Fruit fly (Drosophila melanogaster) whole organism, adult: ENCODE results near the gene nullo.
A peak's percentile ranks its signal among the peaks of the same experiment; 100 is the strongest.

ENCODE experiments used
- CG11617 ChIP-seq: fragments of 200-800 bp; sonication (Bioruptor generic); optimal IDR thresholded peaks from 2 replicates; lab custom pipeline; 2017; ENCODE audit warnings: mild to moderate bottlenecking, missing biosample characterization, missing genetic modification reagents, missing genetic modification characterization
- CG12768 ChIP-seq: fragments of 200-800 bp; sonication (Bioruptor generic); optimal IDR thresholded peaks from 2 replicates; lab custom pipeline; 2017; ENCODE audit warnings: missing biosample characterization, missing genetic modification characterization, mild to moderate bottlenecking, moderate library complexity, missing genetic modification reagents
- CG14711 ChIP-seq: fragments of 200-800 bp; sonication (Bioruptor generic); optimal IDR thresholded peaks from 2 replicates; lab custom pipeline; 2018; ENCODE audit warnings: missing biosample characterization, mild to moderate bottlenecking, missing genetic modification characterization, moderate library complexity
- CG1620 ChIP-seq: fragments of 200-800 bp; sonication (Bioruptor generic); optimal IDR thresholded peaks from 2 replicates; lab custom pipeline; 2016; ENCODE audit warnings: missing biosample characterization, missing genetic modification characterization
- CG33017 ChIP-seq: fragments of 200-800 bp; sonication (Bioruptor generic); optimal IDR thresholded peaks from 2 replicates; lab custom pipeline; 2018; ENCODE audit warnings: missing biosample characterization, mild to moderate bottlenecking, missing genetic modification characterization, moderate library complexity
- CG5204 ChIP-seq: fragments of 200-800 bp; sonication (Bioruptor generic); optimal IDR thresholded peaks from 2 replicates; lab custom pipeline; 2016; ENCODE audit warnings: missing biosample characterization, missing genetic modification characterization
- CG7045 ChIP-seq: fragments of 200-800 bp; sonication (Bioruptor generic); optimal IDR thresholded peaks from 2 replicates; lab custom pipeline; 2017; ENCODE audit warnings: missing biosample characterization, mild to moderate bottlenecking, missing genetic modification characterization
- CG7101 ChIP-seq: fragments of 200-800 bp; sonication (Bioruptor generic); optimal IDR thresholded peaks from 2 replicates; lab custom pipeline; 2018; ENCODE audit warnings: missing biosample characterization, mild to moderate bottlenecking, missing genetic modification characterization, moderate library complexity
- Clk ChIP-seq: fragments of 200-800 bp; sonication (Bioruptor generic); optimal IDR thresholded peaks from 2 replicates; lab custom pipeline; 2017; ENCODE audit warnings: missing biosample characterization, missing genetic modification characterization
- Crg-1 ChIP-seq: fragments of 200-800 bp; sonication (Bioruptor generic); optimal IDR thresholded peaks from 2 replicates; lab custom pipeline; 2016; ENCODE audit warnings: missing biosample characterization, missing genetic modification characterization
- Hr96 ChIP-seq: fragments of 200-800 bp; sonication (Bioruptor generic); optimal IDR thresholded peaks from 2 replicates; lab custom pipeline; 2016; ENCODE audit warnings: missing biosample characterization, missing genetic modification characterization
- Mnt ChIP-seq: fragments of 200-800 bp; sonication (Bioruptor generic); optimal IDR thresholded peaks from 2 replicates; lab custom pipeline; 2016; ENCODE audit warnings: missing biosample characterization, mild to moderate bottlenecking, missing genetic modification characterization
- bab1 ChIP-seq: fragments of 200-800 bp; sonication (Bioruptor generic); optimal IDR thresholded peaks from 3 replicates; lab custom pipeline; 2019; ENCODE audit warnings: missing biosample characterization, mild to moderate bottlenecking, missing genetic modification characterization, moderate library complexity
- cic ChIP-seq: fragments of 200-800 bp; sonication (Bioruptor generic); optimal IDR thresholded peaks from 2 replicates; lab custom pipeline; 2017; ENCODE audit warnings: missing biosample characterization, mild to moderate bottlenecking, missing genetic modification characterization, moderate library complexity
- cnc ChIP-seq, 2 experiments: fragments of >200 bp; optimal IDR thresholded peaks; 2 replicates each; lab custom pipeline; 2017
- kay ChIP-seq: fragments of 200-800 bp; sonication (Bioruptor generic); peaks from one replicate; lab custom pipeline; 2016; ENCODE audit warnings: missing biosample characterization, missing genetic modification characterization, borderline replicate concordance
- ovo ChIP-seq: fragments of 200-800 bp; sonication (Bioruptor generic); optimal IDR thresholded peaks from 2 replicates; lab custom pipeline; 2016; ENCODE audit warnings: missing biosample characterization, missing genetic modification characterization
- pad ChIP-seq: fragments of 200-800 bp; sonication (Bioruptor generic); optimal IDR thresholded peaks from 3 replicates; lab custom pipeline; 2017; ENCODE audit warnings: missing biosample characterization, missing genetic modification characterization, mild to moderate bottlenecking, moderate library complexity, missing genetic modification reagents
- tj ChIP-seq: fragments of 200-800 bp; sonication (Bioruptor generic); optimal IDR thresholded peaks from 3 replicates; lab custom pipeline; 2017; ENCODE audit warnings: missing biosample characterization, mild to moderate bottlenecking, missing genetic modification characterization, moderate library complexity
- toe ChIP-seq: fragments of 200-800 bp; sonication (Bioruptor generic); optimal IDR thresholded peaks from 2 replicates; lab custom pipeline; 2016; ENCODE audit warnings: missing biosample characterization, missing genetic modification characterization

The nullo gene

DNA sequence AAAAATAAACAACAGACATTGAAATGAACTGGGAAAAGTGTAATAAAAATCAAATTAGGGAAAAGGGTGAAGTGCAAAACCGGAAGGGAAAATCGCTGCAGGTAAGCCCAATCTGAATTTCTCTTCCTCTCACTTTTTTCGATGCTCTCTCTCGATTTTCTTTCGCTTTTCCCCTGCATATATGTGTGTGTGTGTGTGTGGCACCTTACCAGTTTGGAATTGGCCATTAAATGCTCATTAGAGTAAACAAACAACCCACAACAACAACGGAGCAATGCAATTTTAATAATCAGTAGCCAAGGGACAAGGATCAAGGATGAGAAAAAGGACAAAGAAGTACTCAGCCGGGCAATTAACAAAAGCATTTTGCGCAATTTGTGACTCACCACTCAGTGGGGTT is 14.4 kb upstream of the nullo start:
- TF ChIP-seq CG14711 (tag; lab: Kevin White, UChicago): no peak
- no peak for TF ChIP-seq Hr96
- TF ChIP-seq bab1: no peak
- no peak for TF ChIP-seq ovo (GFP tag; lab: Kevin White, UChicago)
- no peak for TF ChIP-seq CG11617
- TF ChIP-seq Clk: no peak
- no peak for TF ChIP-seq Crg-1
- TF ChIP-seq CG5204 (GFP tag; lab: Kevin White, UChicago): no peak
- TF ChIP-seq CG7045 (GFP tag; lab: Kevin White, UChicago): no peak
- TF ChIP-seq CG7101: no peak

DNA sequence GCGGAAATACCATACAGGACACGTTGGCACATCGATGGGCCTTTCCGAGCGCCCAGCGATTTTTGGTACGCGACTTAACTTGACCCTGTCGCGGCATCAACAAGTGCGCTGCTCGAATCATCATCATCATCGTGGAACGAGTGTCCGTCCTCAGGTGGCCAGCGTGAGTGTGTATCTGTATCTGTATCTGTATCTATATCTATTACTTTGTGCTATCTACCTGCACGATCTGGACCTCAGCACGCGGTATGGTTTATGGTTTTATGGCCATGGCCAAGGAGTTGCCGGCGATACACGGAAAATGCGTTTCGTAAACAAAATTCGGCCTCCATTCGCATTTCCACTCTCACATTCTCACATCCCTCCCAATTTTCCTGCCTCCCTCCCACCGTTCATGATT is 12.2 kb upstream of the nullo start:
- no peak for TF ChIP-seq CG14711 (tag; lab: Kevin White, UChicago)

DNA sequence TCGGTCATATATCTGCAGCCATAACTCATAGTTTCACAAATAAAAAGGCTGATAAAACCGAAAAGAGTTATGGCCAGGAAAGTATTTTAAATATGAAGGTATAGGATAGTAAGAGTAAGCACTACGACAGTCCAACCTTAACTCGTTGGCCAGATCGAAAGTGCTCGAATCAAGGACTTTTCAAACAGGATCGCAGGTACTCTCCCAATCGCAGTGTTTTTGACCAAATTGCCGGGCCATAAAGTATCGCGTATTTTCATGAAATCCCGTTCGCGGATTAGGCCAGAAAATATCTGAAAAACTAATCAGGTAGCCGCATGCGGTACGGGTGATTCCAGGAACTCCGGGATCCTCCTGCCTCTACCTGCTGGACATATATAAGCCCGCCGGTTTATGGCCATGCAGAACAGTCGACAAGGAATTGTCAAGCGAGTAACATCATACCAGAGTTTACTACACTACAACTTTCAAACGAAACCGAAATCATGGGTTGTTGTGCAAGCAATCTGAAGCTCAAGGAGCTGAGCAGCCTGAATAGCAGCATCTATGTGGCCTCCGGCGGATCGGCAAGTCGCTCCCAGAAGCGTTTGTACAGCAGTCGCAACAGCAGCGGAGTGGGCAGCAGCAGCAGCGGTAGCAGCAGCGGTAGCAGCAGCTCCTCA is 8.9 kb upstream of the nullo start, which contains the start of gene CG14427:
Gene CG14427, plus strand, starts transcription at position 399 of the 662 bp plus-strand sequence.
- TF ChIP-seq ovo (GFP tag; lab: Kevin White, UChicago) (no peak), CG12768 (no peak), CG1620 (GFP tag; lab: Kevin White, UChicago) (no peak), CG5204 (GFP tag; lab: Kevin White, UChicago) (no peak), bab1 (no peak), Crg-1 (no peak)

DNA sequence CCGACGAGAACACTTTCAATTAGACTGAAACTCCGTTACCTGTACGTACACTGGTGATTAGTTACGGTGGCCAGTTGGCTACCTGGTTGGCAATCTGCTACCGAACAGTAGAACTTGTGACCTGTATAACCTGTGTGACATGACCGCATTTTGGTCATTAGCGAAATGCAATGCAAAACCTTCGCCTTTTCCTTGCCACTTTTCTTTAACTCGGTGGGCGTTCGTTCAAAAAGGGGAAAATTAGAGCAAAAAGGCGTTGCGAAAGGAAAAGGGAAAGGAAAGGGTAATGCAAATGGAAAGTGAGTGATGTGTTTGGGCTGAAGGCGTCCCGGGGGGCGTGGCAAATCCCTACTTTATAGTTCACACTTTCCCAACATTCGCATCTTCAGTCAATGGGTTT is 9.7 kb downstream of the nullo start:
- TF ChIP-seq Clk: no peak
- TF ChIP-seq CG1620 (GFP tag; lab: Kevin White, UChicago): no peak
- no peak for TF ChIP-seq CG14711 (tag; lab: Kevin White, UChicago)
- TF ChIP-seq toe (GFP tag; lab: Kevin White, UChicago): no peak
- no peak for TF ChIP-seq CG33017 (tag; lab: Kevin White, UChicago)
- no peak for TF ChIP-seq pad (GFP tag; lab: Kevin White, UChicago)
- no peak for TF ChIP-seq tj (GFP tag; lab: Kevin White, UChicago)
- no peak for TF ChIP-seq Mnt (GFP tag; lab: Kevin White, UChicago)
- TF ChIP-seq CG12768: no peak
- no peak for TF ChIP-seq cic
- no peak for TF ChIP-seq kay

DNA sequence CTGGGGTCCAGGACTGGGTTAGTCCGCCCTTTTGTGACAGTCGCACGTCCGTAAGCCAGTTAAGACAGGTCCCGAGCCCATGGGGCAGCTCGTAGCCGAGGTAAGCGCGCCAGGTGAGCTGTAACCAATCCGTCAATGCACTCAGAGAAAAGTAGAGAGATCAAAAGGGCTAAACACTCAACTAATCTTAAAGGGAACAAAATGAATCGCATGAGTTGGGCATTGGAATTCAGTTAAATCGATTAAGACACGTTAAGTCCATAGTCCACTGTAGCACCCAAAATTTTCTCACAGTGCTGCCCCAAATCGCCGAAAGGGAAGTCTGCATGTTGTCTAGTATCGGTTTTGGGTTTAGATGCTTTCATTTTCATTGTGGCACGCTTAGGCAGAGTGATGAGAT is 14.3 kb downstream of the nullo start:
- no peak for TF ChIP-seq Mnt (GFP tag; lab: Kevin White, UChicago)
- no peak for TF ChIP-seq CG14711 (tag; lab: Kevin White, UChicago)
- TF ChIP-seq kay: no peak
- TF ChIP-seq bab1: no peak
- TF ChIP-seq pad (GFP tag; lab: Kevin White, UChicago): no peak
- TF ChIP-seq CG12768: no peak
- no peak for TF ChIP-seq Hr96
- TF ChIP-seq CG7101: no peak

DNA sequence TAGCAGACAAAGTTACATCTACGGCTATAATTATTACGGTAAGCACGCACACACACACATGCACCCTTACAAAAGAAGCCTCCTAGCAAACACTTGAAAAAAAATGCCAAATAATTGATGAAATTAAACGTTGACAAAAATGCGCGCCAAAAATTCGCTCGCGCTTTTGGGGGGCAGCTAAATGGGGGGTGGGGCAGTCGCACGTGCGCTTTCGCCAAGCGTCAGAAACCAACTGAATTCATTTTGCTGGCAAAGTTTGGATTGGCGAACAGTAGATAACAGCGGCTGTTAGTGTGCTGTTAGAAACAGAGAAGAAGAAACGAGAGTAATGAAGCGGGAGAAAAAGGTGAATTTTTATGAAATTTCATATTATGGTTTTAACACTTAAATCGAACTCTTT is 16.6 kb downstream of the nullo start, which contains the start of gene CG12541:
Gene CG12541, minus strand, starts transcription at position 218 of the 400 bp plus-strand sequence.
- TF ChIP-seq CG7045 (GFP tag; lab: Kevin White, UChicago) (no peak), ovo (GFP tag; lab: Kevin White, UChicago) (no peak), Crg-1 (no peak), CG7101 (no peak)

DNA sequence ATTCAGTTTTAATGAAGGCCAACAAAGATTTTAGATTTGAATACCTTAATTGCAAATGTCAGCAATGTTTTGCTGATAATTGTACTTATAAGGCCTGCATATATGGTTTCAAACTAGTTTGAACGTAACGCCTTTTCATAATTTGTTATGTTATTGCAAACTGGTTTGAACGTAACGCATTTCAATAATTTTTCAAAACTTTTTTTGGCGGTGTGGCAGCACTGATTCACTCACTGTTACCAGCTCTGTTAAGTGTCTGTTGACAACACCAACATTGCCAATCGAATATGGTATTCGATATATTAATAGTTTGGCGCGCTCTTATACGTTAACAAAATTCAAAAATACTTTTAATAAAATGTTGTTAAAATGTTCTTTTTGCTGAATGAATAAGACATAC is 17.3 kb downstream of the nullo start:
- TF ChIP-seq Crg-1 (no peak), CG7045 (GFP tag; lab: Kevin White, UChicago) (no peak), CG7101 (no peak), CG12768 (no peak), CG11617 (no peak), CG5204 (GFP tag; lab: Kevin White, UChicago) (no peak), cnc (optimal IDR thresholded peaks at IDR 0.05; lab: Kevin White, UChicago) (no peak), CG1620 (GFP tag; lab: Kevin White, UChicago) (no peak), toe (GFP tag; lab: Kevin White, UChicago) (no peak), ovo (GFP tag; lab: Kevin White, UChicago) (no peak), CG14711 (tag; lab: Kevin White, UChicago) (no peak), Mnt (GFP tag; lab: Kevin White, UChicago) (no peak), Hr96 (no peak), kay (no peak), pad (GFP tag; lab: Kevin White, UChicago) (no peak), cic (no peak), CG33017 (tag; lab: Kevin White, UChicago) (no peak), Clk (no peak)

DNA sequence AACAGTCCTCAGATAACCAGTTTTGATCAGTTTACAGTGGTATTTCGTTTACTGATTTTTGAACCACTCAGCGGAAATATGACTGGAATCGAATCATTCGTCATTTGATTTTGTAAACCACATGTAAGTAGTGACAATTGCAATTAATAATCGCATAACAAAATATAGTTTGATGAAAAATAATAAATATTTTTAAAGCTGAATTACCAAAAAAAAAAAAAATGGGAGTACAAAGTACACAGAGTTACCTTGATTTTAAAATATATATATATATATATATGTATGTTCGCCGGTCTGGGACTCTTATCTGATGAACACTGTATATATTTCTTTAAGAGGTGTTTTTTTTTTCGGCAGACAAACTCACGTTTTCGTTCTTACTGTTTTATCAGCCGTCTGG is 18.0 kb downstream of the nullo start:
- TF ChIP-seq toe (GFP tag; lab: Kevin White, UChicago) (no peak), tj (GFP tag; lab: Kevin White, UChicago) (peak; percentile 24), CG12768 (no peak), CG14711 (tag; lab: Kevin White, UChicago) (no peak), kay (peak; percentile 9), CG33017 (tag; lab: Kevin White, UChicago) (no peak)
